Worm (Caenorhabditis elegans): ENCODE results near the gene ncs-1.
A peak's percentile ranks its signal among the peaks of the same experiment; 100 is the strongest.

Gene ncs-1

ce11 chrX:926125-926524, 36.9 kb downstream of the ncs-1 start:
- TF ChIP-seq mel-28 (tag; optimal IDR thresholded peaks at IDR 0.05; ENCODE audit: borderline replicate concordance) (no peak), ceh-40 (GFP tag; IDR thresholded peaks at IDR 0.05) (no peak), nhr-120 (GFP tag; IDR thresholded peaks at IDR 0.05) (no peak), nhr-90 (tag; optimal IDR thresholded peaks at IDR 0.05) (no peak), tlf-1 (GFP tag; optimal IDR thresholded peaks at IDR 0.05) (no peak), hrde-1 (tag; optimal IDR thresholded peaks at IDR 0.05; ENCODE audit: borderline replicate concordance) (no peak)

ce11 chrX:924495-925008, 38.5 kb downstream of the ncs-1 start, which contains the start of the genes pifk-1 and tbc-11:
pifk-1 (minus strand) TSS chrX:924511.
tbc-11 (plus strand) TSS chrX:924958.
- TF ChIP-seq xnd-1 (tag; optimal IDR thresholded peaks at IDR 0.05) (no peak), F57A8.1 (GFP tag; optimal IDR thresholded peaks at IDR 0.05) (no peak), ztf-6 (GFP tag; IDR thresholded peaks at IDR 0.05) (no peak), F22D6.2 (tag; optimal IDR thresholded peaks at IDR 0.05) (no peak), lir-1 (GFP tag; conservative IDR thresholded peaks at IDR 0.05) (no peak), snpc-4 (GFP tag; optimal IDR thresholded peaks at IDR 0.05) (no peak), snpc-4 (tag; optimal IDR thresholded peaks at IDR 0.05) (peak in 1 of 4 experiments; percentile 65), dox-1 (GFP tag; IDR thresholded peaks at IDR 0.05) (0 out of 2 replicates have a peak, but pooled peaks have one; percentile 32), lin-40 (tag; optimal IDR thresholded peaks at IDR 0.05) (peak; percentile 23), ztf-25 (GFP tag; IDR thresholded peaks at IDR 0.05) (no peak), athp-1 (tag; optimal IDR thresholded peaks at IDR 0.05) (no peak), ccch-3 (GFP tag; optimal IDR thresholded peaks at IDR 0.05) (no peak), gei-17 (GFP tag; optimal IDR thresholded peaks at IDR 0.05) (no peak), let-607 (tag; optimal IDR thresholded peaks at IDR 0.05) (peak in 1 of 2 experiments; percentile 12), egl-18 (GFP tag; IDR thresholded peaks at IDR 0.05) (no peak), snpc-1.3 (tag; optimal IDR thresholded peaks at IDR 0.05; ENCODE audit: insufficient read depth) (no peak), nhr-90 (tag; optimal IDR thresholded peaks at IDR 0.05) (no peak), fkh-3 (tag; optimal IDR thresholded peaks at IDR 0.05) (no peak), B0019.2 (GFP tag; conservative IDR thresholded peaks at IDR 0.05) (no peak), nfyb-1 (GFP tag; IDR thresholded peaks at IDR 0.05) (no peak), ceh-27 (GFP tag; optimal IDR thresholded peaks at IDR 0.05) (peak; percentile 24), T07F8.4 (tag; optimal IDR thresholded peaks at IDR 0.05) (no peak), attf-6 (GFP tag; IDR thresholded peaks at IDR 0.05) (no peak), F23B12.7 (tag; optimal IDR thresholded peaks at IDR 0.05; ENCODE audit: insufficient read depth) (peak; percentile 71), Y53F4B.3 (GFP tag; IDR thresholded peaks at IDR 0.05) (no peak), madf-10 (tag; optimal IDR thresholded peaks at IDR 0.05) (no peak), efl-1 (GFP tag; optimal IDR thresholded peaks at IDR 0.05) (no peak), tlf-1 (GFP tag; optimal IDR thresholded peaks at IDR 0.05) (no peak), attf-5 (GFP tag; optimal IDR thresholded peaks at IDR 0.05) (peak; percentile 75), F39B2.1 (GFP tag; IDR thresholded peaks at IDR 0.05) (no peak), C17E4.6 (GFP tag; IDR thresholded peaks at IDR 0.05) (no peak), B0336.3 (GFP tag; IDR thresholded peaks at IDR 0.05) (no peak), B0035.1 (tag; optimal IDR thresholded peaks at IDR 0.05) (no peak), dpl-1 (GFP tag; optimal IDR thresholded peaks at IDR 0.05) (no peak), hmg-1.2 (GFP tag; IDR thresholded peaks at IDR 0.05) (peak; percentile 9; the same call in 1 of the 2 replicates), nhr-80 (tag; optimal IDR thresholded peaks at IDR 0.05) (peak; percentile 75), mcd-1 (GFP tag; IDR thresholded peaks at IDR 0.05) (peak; percentile 65), akir-1 (GFP tag; optimal IDR thresholded peaks at IDR 0.05) (no peak), chd-7 (tag; optimal IDR thresholded peaks at IDR 0.05) (no peak)
